Worm (Caenorhabditis elegans) whole organism, mixed stage, embryonic: Measurements from ENCODE around the gene T08B1.1.

Experiments used
- M03D4.4 ChIP-seq: sonication (generic microtip); optimal IDR thresholded peaks from 2 replicates; lab custom pipeline; 2017; ENCODE audit warnings: mild to moderate bottlenecking, missing genetic modification characterization, missing compliant biosample characterization
- bed-3 ChIP-seq: fragments of 200-800 bp; sonication (Bioruptor generic); optimal IDR thresholded peaks from 3 replicates; lab custom pipeline; 2018; ENCODE audit warnings: mild to moderate bottlenecking, missing genetic modification characterization, moderate library complexity, missing compliant biosample characterization
- blmp-1 ChIP-seq: fragments of 150-350 bp; optimal IDR thresholded peaks from 2 replicates; lab custom pipeline; 2014; ENCODE audit warnings: missing biosample characterization, missing genetic modification characterization
- ceh-39 ChIP-seq: fragments of 150-350 bp; optimal IDR thresholded peaks from 2 replicates; lab custom pipeline; 2014; ENCODE audit warnings: missing biosample characterization, missing genetic modification characterization
- ceh-43 ChIP-seq: fragments of 200-800 bp; sonication (Bioruptor generic); optimal IDR thresholded peaks from 2 replicates; lab custom pipeline; 2018; ENCODE audit warnings: mild to moderate bottlenecking, missing genetic modification characterization, moderate library complexity, missing compliant biosample characterization
- ceh-83 ChIP-seq: fragments of 200-800 bp; sonication (Bioruptor generic); optimal IDR thresholded peaks from 2 replicates; lab custom pipeline; 2018; ENCODE audit warnings: mild to moderate bottlenecking, missing genetic modification characterization, missing compliant biosample characterization
- cnd-1 ChIP-seq: fragments of 200-800 bp; sonication (Bioruptor generic); optimal IDR thresholded peaks from 2 replicates; lab custom pipeline; 2018; ENCODE audit warnings: mild to moderate bottlenecking, missing genetic modification characterization, missing compliant biosample characterization
- drap-1 ChIP-seq: fragments of 200-800 bp; sonication (Bioruptor generic); optimal IDR thresholded peaks from 3 replicates; lab custom pipeline; 2018; ENCODE audit warnings: mild to moderate bottlenecking, missing genetic modification characterization, missing compliant biosample characterization
- elt-1 ChIP-seq: sonication (generic microtip); optimal IDR thresholded peaks from 2 replicates; lab custom pipeline; 2017; ENCODE audit warnings: missing genetic modification characterization, mild to moderate bottlenecking, missing compliant biosample characterization, antibody characterized with exemption, moderate library complexity, borderline replicate concordance; ENCODE audit not compliant: insufficient read depth
- elt-3 ChIP-seq: fragments of 150-350 bp; optimal IDR thresholded peaks from 2 replicates; lab custom pipeline; 2014; ENCODE audit warnings: missing biosample characterization, missing genetic modification characterization
- flh-1 ChIP-seq: fragments of 200-800 bp; sonication (Bioruptor generic); optimal IDR thresholded peaks from 2 replicates; lab custom pipeline; 2018; ENCODE audit warnings: mild to moderate bottlenecking, missing genetic modification characterization, moderate library complexity, missing compliant biosample characterization
- lin-13 ChIP-seq: fragments of 150-350 bp; optimal IDR thresholded peaks from 2 replicates; lab custom pipeline; 2014; ENCODE audit warnings: missing biosample characterization, missing genetic modification characterization
- lsy-2 ChIP-seq: fragments of 150-350 bp; optimal IDR thresholded peaks from 2 replicates; lab custom pipeline; 2014; ENCODE audit warnings: missing biosample characterization, missing genetic modification characterization
- mab-5 ChIP-seq: fragments of 150-350 bp; optimal IDR thresholded peaks from 2 replicates; lab custom pipeline; 2014; ENCODE audit warnings: missing biosample characterization, missing genetic modification characterization
- mep-1 ChIP-seq: fragments of 150-350 bp; optimal IDR thresholded peaks from 2 replicates; lab custom pipeline; 2017; ENCODE audit warnings: missing biosample characterization, missing genetic modification reagents, missing genetic modification characterization, inconsistent platforms
- mls-2 ChIP-seq: sonication (generic microtip); optimal IDR thresholded peaks from 2 replicates; lab custom pipeline; 2016; ENCODE audit warnings: mild to moderate bottlenecking, missing genetic modification characterization, moderate library complexity, missing compliant biosample characterization
- nhr-2 ChIP-seq: fragments of 150-350 bp; optimal IDR thresholded peaks from 2 replicates; lab custom pipeline; 2014; ENCODE audit warnings: missing biosample characterization, missing genetic modification characterization
- nhr-237 ChIP-seq: fragments of 150-350 bp; optimal IDR thresholded peaks from 2 replicates; lab custom pipeline; 2014; ENCODE audit warnings: missing biosample characterization, missing genetic modification characterization
- nhr-28 ChIP-seq: fragments of 150-350 bp; optimal IDR thresholded peaks from 2 replicates; lab custom pipeline; 2014; ENCODE audit warnings: missing biosample characterization, missing genetic modification characterization
- nhr-76 ChIP-seq: sonication (generic microtip); optimal IDR thresholded peaks from 2 replicates; lab custom pipeline; 2017; ENCODE audit warnings: missing biosample characterization, missing genetic modification characterization
- pha-4 ChIP-seq: fragments of 150-350 bp; optimal IDR thresholded peaks from 2 replicates; lab custom pipeline; 2018; ENCODE audit warnings: missing biosample characterization, missing genetic modification reagents, missing genetic modification characterization
- sem-2 ChIP-seq: fragments of 200-800 bp; sonication (Bioruptor generic); optimal IDR thresholded peaks from 2 replicates; lab custom pipeline; 2018; ENCODE audit warnings: mild to moderate bottlenecking, missing genetic modification characterization, missing compliant biosample characterization
- snpc-4 ChIP-seq: fragments of 150-350 bp; optimal IDR thresholded peaks from 2 replicates; lab custom pipeline; 2014; ENCODE audit warnings: missing biosample characterization, missing genetic modification characterization
- sptf-1 ChIP-seq: sonication (generic microtip); optimal IDR thresholded peaks from 2 replicates; lab custom pipeline; 2017; ENCODE audit warnings: mild to moderate bottlenecking, missing genetic modification characterization, moderate library complexity, missing compliant biosample characterization
- tbx-8 ChIP-seq: fragments of 200-800 bp; sonication (Bioruptor generic); optimal IDR thresholded peaks from 2 replicates; lab custom pipeline; 2018; ENCODE audit warnings: mild to moderate bottlenecking, missing genetic modification characterization, moderate library complexity, missing compliant biosample characterization
- unc-120 ChIP-seq: sonication (generic microtip); optimal IDR thresholded peaks from 2 replicates; lab custom pipeline; 2017; ENCODE audit warnings: missing genetic modification characterization, missing compliant biosample characterization; ENCODE audit not compliant: poor library complexity, severe bottlenecking
- unc-39 ChIP-seq: fragments of 150-350 bp; optimal IDR thresholded peaks from 2 replicates; lab custom pipeline; 2014; ENCODE audit warnings: missing biosample characterization, missing genetic modification characterization
- unc-62 ChIP-seq: fragments of 150-350 bp; optimal IDR thresholded peaks from 2 replicates; lab custom pipeline; 2014; ENCODE audit warnings: missing biosample characterization, missing genetic modification reagents, missing genetic modification characterization
- zip-8 ChIP-seq: fragments of 150-350 bp; optimal IDR thresholded peaks from 2 replicates; lab custom pipeline; 2014; ENCODE audit warnings: missing biosample characterization, missing genetic modification characterization
- ztf-11 ChIP-seq: fragments of 150-350 bp; optimal IDR thresholded peaks from 2 replicates; lab custom pipeline; 2014; ENCODE audit warnings: missing biosample characterization, missing genetic modification characterization

Gene T08B1.1

DNA sequence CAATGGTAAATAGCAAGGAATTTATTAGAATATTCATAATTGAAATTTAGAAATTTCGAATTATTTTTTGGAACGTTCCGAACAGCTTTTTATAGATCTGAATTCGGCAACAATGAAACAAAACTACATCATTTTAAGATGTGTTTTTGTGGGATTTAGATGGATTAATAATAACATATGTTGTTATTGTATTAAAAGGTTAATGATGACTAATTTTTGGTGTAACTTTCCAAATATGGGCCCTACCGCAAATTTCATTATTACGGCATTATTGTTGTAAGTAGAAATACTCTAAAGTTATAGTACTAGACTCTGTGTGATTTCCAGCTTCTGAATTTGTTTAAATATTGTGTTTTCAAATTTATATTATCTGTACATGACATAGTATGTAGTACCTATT, 27.0 kb upstream of the T08B1.1 start, which contains the start of gene F59A7.11:
Gene F59A7.11 (minus strand): TSS at position 101 of the 400 bp plus-strand sequence.
- TF ChIP-seq drap-1 (GFP tag; lab: Kevin White, UChicago) (no peak), nhr-2 (tag; lab: Kevin White, UChicago) (no peak), sem-2 (GFP tag; lab: Kevin White, UChicago) (no peak), zip-8 (tag; lab: Kevin White, UChicago) (no peak), nhr-237 (tag; lab: Kevin White, UChicago) (no peak), mab-5 (tag; lab: Kevin White, UChicago) (no peak), bed-3 (GFP tag; lab: Kevin White, UChicago) (no peak), M03D4.4 (tag; lab: Kevin White, UChicago) (no peak), snpc-4 (no peak), elt-1 (no peak)

DNA sequence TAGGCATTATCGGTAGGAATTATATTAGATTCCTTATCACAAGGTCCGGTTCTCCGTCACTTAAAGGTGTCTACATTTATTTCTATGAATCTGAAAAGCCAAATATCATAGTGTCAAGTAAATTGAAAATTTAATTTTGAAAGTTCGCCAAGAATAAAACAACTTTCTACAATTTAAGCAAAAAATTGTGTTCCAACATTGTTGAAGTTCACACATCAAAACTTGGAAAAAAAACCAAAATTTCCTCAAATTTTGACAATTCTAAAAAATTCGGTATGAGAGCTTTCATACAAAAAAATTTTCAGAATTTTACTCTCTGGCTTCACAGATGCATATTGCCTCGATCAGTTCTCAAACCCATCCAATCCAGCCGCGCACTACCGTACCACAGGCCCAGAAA, 24.9 kb upstream of the T08B1.1 start, which contains the start of gene F59A7.7:
Gene F59A7.7 (plus strand): TSS at position 301 of the 400 bp plus-strand sequence.
- TF ChIP-seq ceh-39 (tag; lab: Kevin White, UChicago) (no peak), pha-4 (no peak), blmp-1 (tag; lab: Kevin White, UChicago) (no peak), sptf-1 (tag; lab: Kevin White, UChicago) (no peak), unc-120 (tag; lab: Kevin White, UChicago) (no peak), lsy-2 (tag; lab: Kevin White, UChicago) (no peak), nhr-76 (tag; lab: Kevin White, UChicago) (no peak), ceh-43 (GFP tag; lab: Kevin White, UChicago) (no peak), drap-1 (GFP tag; lab: Kevin White, UChicago) (no peak)
- TF ChIP-seq, all 35 proteins: peak for 0

DNA sequence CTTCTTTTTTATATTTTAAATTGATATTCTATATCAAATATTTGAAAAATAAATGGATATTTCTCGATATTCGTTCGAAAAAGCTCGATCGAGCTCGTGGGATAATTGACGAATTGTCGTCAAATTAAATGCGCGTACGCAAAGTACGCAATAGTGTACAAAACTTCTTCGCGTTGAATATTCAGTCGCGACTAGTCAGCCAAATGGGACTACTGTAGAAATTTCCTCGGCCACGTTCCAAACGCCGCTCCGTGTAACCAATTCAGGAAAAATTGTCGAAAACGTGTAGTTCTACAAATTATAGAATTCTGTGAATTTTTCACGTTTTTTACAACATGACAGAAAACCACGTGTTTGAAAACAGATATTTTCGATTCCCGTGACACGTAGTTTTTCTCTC, 21.6 kb upstream of the T08B1.1 start:
- TF ChIP-seq mep-1 (tag; lab: Kevin White, UChicago) (peak; percentile 47), ztf-11 (tag; lab: Kevin White, UChicago) (no peak), lsy-2 (tag; lab: Kevin White, UChicago) (peak; percentile 91), nhr-237 (tag; lab: Kevin White, UChicago) (peak; percentile 36)

DNA sequence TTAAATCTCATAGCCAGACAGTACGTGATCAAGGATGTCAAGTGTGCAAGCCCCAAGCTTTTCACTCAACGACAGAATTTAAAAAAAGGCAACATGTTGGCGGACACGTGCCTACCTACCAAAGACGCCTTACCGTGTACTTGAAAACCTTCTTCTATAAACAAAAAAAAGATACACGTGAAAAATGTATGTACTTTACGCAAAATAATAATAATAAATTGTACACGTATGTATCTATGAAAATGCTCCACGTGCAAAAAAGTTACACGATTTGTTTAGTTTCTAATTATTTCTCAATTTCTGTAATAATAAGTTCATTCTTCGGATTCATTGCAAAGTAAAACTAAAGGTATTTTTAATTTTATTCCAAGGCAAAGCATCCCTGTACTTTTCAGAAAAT, 17.8 kb upstream of the T08B1.1 start, which contains the start of gene cysl-4:
Gene cysl-4 (plus strand): TSS at position 301 of the 400 bp plus-strand sequence.
- TF ChIP-seq M03D4.4 (tag; lab: Kevin White, UChicago) (no peak), lsy-2 (tag; lab: Kevin White, UChicago) (no peak), ztf-11 (tag; lab: Kevin White, UChicago) (no peak), lin-13 (tag; lab: Kevin White, UChicago) (no peak), elt-3 (tag; lab: Kevin White, UChicago) (no peak), cnd-1 (no peak), nhr-28 (tag; lab: Kevin White, UChicago) (no peak), flh-1 (GFP tag; lab: Kevin White, UChicago) (no peak), ceh-83 (no peak), unc-39 (no peak), pha-4 (no peak)

DNA sequence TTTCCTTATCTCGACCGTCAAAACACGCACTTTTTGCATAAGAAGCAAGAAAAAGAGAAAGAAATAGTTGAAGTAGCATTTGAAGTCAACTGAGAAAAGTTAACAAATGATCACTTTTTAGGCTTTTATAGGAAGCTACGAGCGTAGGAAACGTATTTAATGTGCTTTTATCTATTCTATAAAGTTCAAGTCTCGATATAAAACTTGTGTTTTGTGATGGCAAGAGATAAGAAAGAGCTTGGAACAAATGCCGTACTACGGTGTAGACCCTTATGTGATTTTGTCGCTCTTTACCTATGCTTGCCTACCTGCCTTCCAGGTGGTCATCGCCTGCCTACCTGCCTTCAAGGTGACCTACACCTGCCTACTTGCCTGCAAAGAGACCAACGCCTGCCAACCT, 17.4 kb upstream of the T08B1.1 start, which contains the start of gene clec-206:
Gene clec-206 (minus strand): TSS at position 101 of the 400 bp plus-strand sequence.
- TF ChIP-seq sptf-1 (tag; lab: Kevin White, UChicago) (no peak), cnd-1 (no peak), flh-1 (GFP tag; lab: Kevin White, UChicago) (no peak), mls-2 (no peak), unc-62 (GFP tag; lab: Kevin White, UChicago) (no peak), ceh-43 (GFP tag; lab: Kevin White, UChicago) (no peak), tbx-8 (GFP tag; lab: Kevin White, UChicago) (no peak), unc-120 (tag; lab: Kevin White, UChicago) (no peak)
